Fruit fly (Drosophila melanogaster) whole organism, wandering third instar larva: Measurements from ENCODE around the gene Vha13.

Experiments used
- Abd-B ChIP-seq: fragments of >200 bp; optimal IDR thresholded peaks from 2 replicates; lab custom pipeline; 2017; ENCODE audit warnings: missing biosample characterization, missing genetic modification characterization
- CrebA ChIP-seq: fragments of 200-800 bp; sonication (Bioruptor generic); optimal IDR thresholded peaks from 2 replicates; lab custom pipeline; 2016; ENCODE audit warnings: missing biosample characterization, mild to moderate bottlenecking, missing genetic modification characterization, borderline replicate concordance
- Dfd ChIP-seq: fragments of >200 bp; optimal IDR thresholded peaks from 2 replicates; lab custom pipeline; 2017; ENCODE audit warnings: missing biosample characterization, missing genetic modification characterization
- brk ChIP-seq: fragments of 200-800 bp; sonication (Bioruptor generic); optimal IDR thresholded peaks from 2 replicates; lab custom pipeline; 2016; ENCODE audit warnings: missing biosample characterization, mild to moderate bottlenecking, missing genetic modification characterization
- dsf ChIP-seq: sonication (Bioruptor generic); optimal IDR thresholded peaks from 2 replicates; lab custom pipeline; 2016; ENCODE audit warnings: missing biosample characterization, missing genetic modification characterization, borderline replicate concordance
- psq ChIP-seq: fragments of 200-800 bp; sonication (Bioruptor generic); optimal IDR thresholded peaks from 3 replicates; lab custom pipeline; 2017; ENCODE audit warnings: missing biosample characterization, mild to moderate bottlenecking, missing genetic modification characterization, moderate library complexity
- usp ChIP-seq: fragments of >200 bp; optimal IDR thresholded peaks from 2 replicates; lab custom pipeline; 2017; ENCODE audit warnings: missing biosample characterization, missing genetic modification characterization

dm6 chr3R:19642092-19642892 is 1.9 kb downstream of the Vha13 start, which contains the start of gene subdued:
- no peak for TF ChIP-seq brk
- no peak for TF ChIP-seq psq (GFP tag; lab: Kevin White, UChicago)
- TF ChIP-seq usp (GFP tag; lab: Kevin White, UChicago) = no peak
- no peak for TF ChIP-seq Dfd (GFP tag; lab: Kevin White, UChicago)
- no peak for TF ChIP-seq Abd-B (GFP tag; lab: Kevin White, UChicago)
- no peak for TF ChIP-seq CrebA (GFP tag; lab: Kevin White, UChicago)
- no peak for TF ChIP-seq dsf (GFP tag; lab: Kevin White, UChicago)
